Worm (Caenorhabditis elegans) whole organism, young adult: ENCODE results near the gene nhl-1.

Source experiments
- Y53F4B.3 ChIP-seq: fragments of 200-800 bp; sonication (Bioruptor generic); IDR thresholded peaks from 2 replicates; pipeline ENCODE4 v1.3.6; 2022; ENCODE audit warnings: missing genetic modification reagents, missing genetic modification characterization, missing compliant biosample characterization
- Y56A3A.18 ChIP-seq: fragments of 200-800 bp; sonication (Bioruptor generic); IDR thresholded peaks from 2 replicates; pipeline ENCODE4 v1.3.6; 2022; ENCODE audit warnings: missing genetic modification reagents, missing genetic modification characterization, missing compliant biosample characterization
- ama-1 ChIP-seq, 3 experiments: fragments of 150-350 bp in 1 of 3; sonication (generic microtip) in 2 of 3; optimal IDR thresholded peaks; 2 replicates each; lab custom pipeline; 2014 to 2018; ENCODE audit warnings: missing biosample characterization in 2 of 3, missing genetic modification characterization in 2 of 3, missing genetic modification reagents in 2 of 3
- mcd-1 ChIP-seq: fragments of 200-800 bp; sonication (Bioruptor generic); IDR thresholded peaks from 2 replicates; pipeline ENCODE4 v1.3.6; 2022; ENCODE audit warnings: missing genetic modification reagents, missing genetic modification characterization, missing compliant biosample characterization
- nhr-27 ChIP-seq: fragments of 200-800 bp; sonication (Bioruptor generic); optimal IDR thresholded peaks from 2 replicates; lab custom pipeline; 2018; ENCODE audit warnings: mild to moderate bottlenecking, missing genetic modification characterization, moderate library complexity, missing compliant biosample characterization
- sptf-2 ChIP-seq: fragments of 200-800 bp; sonication (Bioruptor generic); optimal IDR thresholded peaks from 2 replicates; lab custom pipeline; 2018; ENCODE audit warnings: mild to moderate bottlenecking, missing genetic modification characterization, missing compliant biosample characterization
- ztf-6 ChIP-seq: fragments of 200-800 bp; sonication (Bioruptor generic); IDR thresholded peaks from 2 replicates; pipeline ENCODE4 v1.3.6; 2022; ENCODE audit warnings: missing genetic modification reagents, missing genetic modification characterization, missing compliant biosample characterization

DNA sequence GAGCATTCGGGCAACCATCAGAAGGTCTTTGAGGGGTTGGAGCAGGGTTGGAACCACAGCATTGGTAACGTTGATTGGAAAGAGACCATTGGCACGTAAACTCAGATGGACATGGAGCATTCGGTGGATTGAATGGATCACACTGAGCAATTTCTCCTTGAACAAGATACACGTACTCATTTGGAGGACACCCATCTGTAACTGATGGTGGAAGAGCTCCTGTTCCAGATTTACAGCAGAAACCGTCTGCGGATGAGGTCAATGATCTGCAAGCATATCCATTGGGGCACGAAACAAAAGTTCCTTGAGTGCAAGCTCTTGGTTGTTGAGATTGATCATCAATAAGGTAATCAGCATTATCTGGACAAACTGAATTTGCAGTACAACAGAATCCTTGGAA is 48.3 kb upstream of the nhl-1 start:
- no peak for TF ChIP-seq Y56A3A.18 (GFP tag; lab: Robert Waterston, UW)
- TF ChIP-seq sptf-2 (GFP tag; lab: Kevin White, UChicago): no peak
- TF ChIP-seq mcd-1 (GFP tag; lab: Robert Waterston, UW): no peak
- no peak for TF ChIP-seq Y53F4B.3 (GFP tag; lab: Robert Waterston, UW)
- TF ChIP-seq ztf-6 (GFP tag; lab: Robert Waterston, UW): no peak
- TF ChIP-seq ama-1 (optimal IDR thresholded peaks at IDR 0.05; lab: Kevin White, UChicago): no peak
- no peak for TF ChIP-seq ama-1 (GFP tag; optimal IDR thresholded peaks at IDR 0.05; lab: Kevin White, UChicago)
- TF ChIP-seq nhr-27 (tag; lab: Kevin White, UChicago): no peak
